Fruit fly (Drosophila melanogaster) whole organism, embryonic: ENCODE data around the gene Rabex-5.
A peak's percentile ranks its signal among the peaks of the same experiment; 100 is the strongest.

Experiments used
- Ada2b ChIP-seq: fragments of 200-800 bp; sonication (Bioruptor generic); IDR thresholded peaks from 2 replicates; pipeline ENCODE4 v1.3.6; 2022; ENCODE audit warnings: missing biosample characterization, missing genetic modification characterization
- BtbVII ChIP-seq: fragments of 200-800 bp; sonication (Bioruptor generic); optimal IDR thresholded peaks from 3 replicates; lab custom pipeline; 2017; ENCODE audit warnings: missing biosample characterization, mild to moderate bottlenecking, missing genetic modification characterization
- C15 ChIP-seq: fragments of 200-800 bp; sonication (Bioruptor generic); IDR thresholded peaks from 3 replicates; pipeline ENCODE4 v1.3.6; 2022; ENCODE audit warnings: missing biosample characterization, missing genetic modification characterization
- CG10366 ChIP-seq: fragments of 200-800 bp; sonication (Bioruptor generic); IDR thresholded peaks from 2 replicates; pipeline ENCODE4 v1.3.6; 2022; ENCODE audit warnings: missing biosample characterization, missing genetic modification characterization
- CG10462 ChIP-seq: fragments of 200-800 bp; sonication (Bioruptor generic); optimal IDR thresholded peaks from 2 replicates; lab custom pipeline; 2016; ENCODE audit warnings: missing biosample characterization, missing genetic modification characterization
- CG10654 ChIP-seq: fragments of 200-800 bp; sonication (Bioruptor generic); optimal IDR thresholded peaks from 2 replicates; lab custom pipeline; 2016; ENCODE audit warnings: missing biosample characterization, missing genetic modification characterization
- CG12104 ChIP-seq: fragments of 200-800 bp; sonication (Bioruptor generic); optimal IDR thresholded peaks from 3 replicates; lab custom pipeline; 2016; ENCODE audit warnings: missing biosample characterization, missing genetic modification characterization
- CG13287 ChIP-seq: fragments of 200-800 bp; sonication (Bioruptor generic); IDR thresholded peaks from 2 replicates; pipeline ENCODE4 v1.3.6; 2022; ENCODE audit warnings: missing biosample characterization, missing genetic modification characterization; ENCODE audit not compliant: partially characterized antibody
- CG15073 ChIP-seq: fragments of 200-800 bp; sonication (Bioruptor generic); optimal IDR thresholded peaks from 2 replicates; lab custom pipeline; 2016; ENCODE audit warnings: missing biosample characterization, missing genetic modification characterization
- CG15269 ChIP-seq: fragments of 200-800 bp; sonication (Bioruptor generic); optimal IDR thresholded peaks from 2 replicates; lab custom pipeline; 2018; ENCODE audit warnings: missing biosample characterization, mild to moderate bottlenecking, missing genetic modification characterization, moderate library complexity
- CG15601 ChIP-seq: fragments of 200-800 bp; sonication (Bioruptor generic); optimal IDR thresholded peaks from 3 replicates; lab custom pipeline; 2019; ENCODE audit warnings: missing biosample characterization, mild to moderate bottlenecking, missing genetic modification characterization, moderate library complexity
- CG17568 ChIP-seq: fragments of 200-800 bp; sonication (Bioruptor generic); optimal IDR thresholded peaks from 2 replicates; lab custom pipeline; 2018; ENCODE audit warnings: missing biosample characterization, mild to moderate bottlenecking, missing genetic modification characterization, moderate library complexity
- CG18476 ChIP-seq: fragments of 200-800 bp; sonication (Bioruptor generic); optimal IDR thresholded peaks from 2 replicates; lab custom pipeline; 2016; ENCODE audit warnings: missing biosample characterization, mild to moderate bottlenecking, missing genetic modification characterization
- CG2129 ChIP-seq: fragments of 200-800 bp; sonication (Bioruptor generic); IDR thresholded peaks from 2 replicates; pipeline ENCODE4 v1.3.6; 2022; ENCODE audit warnings: missing biosample characterization, missing genetic modification characterization; ENCODE audit not compliant: partially characterized antibody
- CG2199 ChIP-seq: fragments of 200-800 bp; sonication (Bioruptor generic); IDR thresholded peaks from 3 replicates; pipeline ENCODE4 v1.3.6; 2022; ENCODE audit warnings: missing biosample characterization, missing genetic modification characterization
- CG31365 ChIP-seq: fragments of 200-800 bp; sonication (Bioruptor generic); optimal IDR thresholded peaks from 2 replicates; lab custom pipeline; 2018; ENCODE audit warnings: missing biosample characterization, mild to moderate bottlenecking, missing genetic modification characterization
- CG4854 ChIP-seq: fragments of 200-800 bp; sonication (Bioruptor generic); optimal IDR thresholded peaks from 2 replicates; lab custom pipeline; 2016; ENCODE audit warnings: missing biosample characterization, missing genetic modification characterization, inconsistent platforms
- CG6654 ChIP-seq: fragments of 200-800 bp; sonication (Bioruptor generic); optimal IDR thresholded peaks from 2 replicates; lab custom pipeline; 2017; ENCODE audit warnings: missing biosample characterization, mild to moderate bottlenecking, missing genetic modification characterization
- CG8089 ChIP-seq: fragments of 200-800 bp; sonication (Bioruptor generic); optimal IDR thresholded peaks from 3 replicates; lab custom pipeline; 2016; ENCODE audit warnings: missing biosample characterization, missing genetic modification characterization
- CG8944 ChIP-seq: fragments of 200-800 bp; sonication (Bioruptor generic); optimal IDR thresholded peaks from 3 replicates; lab custom pipeline; 2016; ENCODE audit warnings: missing biosample characterization, missing genetic modification characterization
- CG9609 ChIP-seq: fragments of 200-800 bp; sonication (Bioruptor generic); optimal IDR thresholded peaks from 3 replicates; lab custom pipeline; 2016; ENCODE audit warnings: missing biosample characterization, missing genetic modification characterization
- Doc2 ChIP-seq: fragments of 200-800 bp; sonication (Bioruptor generic); IDR thresholded peaks from 2 replicates; pipeline ENCODE4 v1.3.6; 2022; ENCODE audit warnings: missing biosample characterization, missing genetic modification characterization
- Doc3 ChIP-seq: fragments of 200-800 bp; sonication (Bioruptor generic); IDR thresholded peaks from 3 replicates; pipeline ENCODE4 v1.3.6; 2022; ENCODE audit warnings: missing biosample characterization, missing genetic modification characterization; ENCODE audit not compliant: partially characterized antibody
- HLHmδ ChIP-seq: fragments of 200-800 bp; sonication (Bioruptor generic); optimal IDR thresholded peaks from 2 replicates; lab custom pipeline; 2018; ENCODE audit warnings: missing biosample characterization, mild to moderate bottlenecking, missing genetic modification characterization, moderate library complexity
- Hand ChIP-seq: fragments of 200-800 bp; sonication (Bioruptor generic); optimal IDR thresholded peaks from 2 replicates; lab custom pipeline; 2017; ENCODE audit warnings: mild to moderate bottlenecking, missing biosample characterization, missing genetic modification reagents, missing genetic modification characterization
- MBD-R2 ChIP-seq: fragments of 200-800 bp; sonication (Bioruptor generic); IDR thresholded peaks from 2 replicates; pipeline ENCODE4 v1.3.6; 2022; ENCODE audit warnings: missing biosample characterization, missing genetic modification characterization
- Oli ChIP-seq: fragments of 200-800 bp; sonication (Bioruptor generic); optimal IDR thresholded peaks from 2 replicates; lab custom pipeline; 2018; ENCODE audit warnings: missing biosample characterization, mild to moderate bottlenecking, missing genetic modification characterization, moderate library complexity
- Poxn ChIP-seq: fragments of 200-800 bp; sonication (Bioruptor generic); IDR thresholded peaks from 2 replicates; pipeline ENCODE4 v1.3.6; 2022; ENCODE audit warnings: missing biosample characterization, missing genetic modification characterization
- Sox102F ChIP-seq: fragments of 200-800 bp; sonication (Bioruptor generic); optimal IDR thresholded peaks from 2 replicates; lab custom pipeline; 2018; ENCODE audit warnings: missing biosample characterization, mild to moderate bottlenecking, missing genetic modification characterization, moderate library complexity
- Spps ChIP-seq: fragments of 200-800 bp; sonication (Bioruptor generic); optimal IDR thresholded peaks from 2 replicates; lab custom pipeline; 2018; ENCODE audit warnings: missing biosample characterization, mild to moderate bottlenecking, missing genetic modification characterization
- Xbp1 ChIP-seq: fragments of 200-800 bp; sonication (Bioruptor generic); optimal IDR thresholded peaks from 3 replicates; lab custom pipeline; 2016; ENCODE audit warnings: missing biosample characterization, mild to moderate bottlenecking, missing genetic modification characterization
- abd-A ChIP-seq: fragments of 200-800 bp; sonication (Bioruptor generic); optimal IDR thresholded peaks from 3 replicates; lab custom pipeline; 2019; ENCODE audit warnings: missing biosample characterization, mild to moderate bottlenecking, missing genetic modification characterization, moderate library complexity
- al ChIP-seq: fragments of 200-800 bp; sonication (Bioruptor generic); IDR thresholded peaks from 2 replicates; pipeline ENCODE4 v1.3.6; 2022; ENCODE audit warnings: missing biosample characterization, missing genetic modification characterization
- bcd ChIP-seq: fragments of 200-800 bp; sonication (Bioruptor generic); optimal IDR thresholded peaks from 2 replicates; lab custom pipeline; 2017; ENCODE audit warnings: missing biosample characterization, mild to moderate bottlenecking, missing genetic modification characterization
- br ChIP-seq: fragments of >200 bp; optimal IDR thresholded peaks from 2 replicates; lab custom pipeline; 2017
- corto ChIP-seq: fragments of 200-800 bp; sonication (Bioruptor generic); optimal IDR thresholded peaks from 2 replicates; lab custom pipeline; 2016; ENCODE audit warnings: missing biosample characterization, mild to moderate bottlenecking, missing genetic modification characterization, moderate library complexity
- da ChIP-seq: fragments of 200-800 bp; sonication (Bioruptor generic); optimal IDR thresholded peaks from 2 replicates; lab custom pipeline; 2016; ENCODE audit warnings: missing biosample characterization, missing genetic modification characterization
- ems ChIP-seq: fragments of 200-800 bp; sonication (Bioruptor generic); optimal IDR thresholded peaks from 3 replicates; lab custom pipeline; 2016; ENCODE audit warnings: missing biosample characterization, missing genetic modification characterization
- en ChIP-seq: fragments of 200-800 bp; sonication (Bioruptor generic); optimal IDR thresholded peaks from 2 replicates; lab custom pipeline; 2016; ENCODE audit warnings: missing biosample characterization, missing genetic modification characterization
- eve ChIP-seq, 2 experiments: fragments of >200 bp; optimal IDR thresholded peaks; 2 replicates each; lab custom pipeline; 2017; ENCODE audit warnings: missing biosample characterization in 2 of 2, missing genetic modification characterization in 2 of 2
- gcm2 ChIP-seq: fragments of 200-800 bp; sonication (Bioruptor generic); optimal IDR thresholded peaks from 2 replicates; lab custom pipeline; 2016; ENCODE audit warnings: missing biosample characterization, missing genetic modification characterization
- hkb ChIP-seq, 2 experiments: fragments of 200-800 bp in 1 of 2; fragments of >200 bp in 1 of 2; sonication (Bioruptor generic) in 1 of 2; IDR thresholded peaks in 1 of 2; optimal IDR thresholded peaks in 1 of 2; 2 replicates each; pipeline versions ENCODE4 v1.3.6 to Lab custom; 2017 to 2022; ENCODE audit warnings: missing biosample characterization in 1 of 2, missing genetic modification characterization in 1 of 2
- klu ChIP-seq: fragments of 200-800 bp; sonication (Bioruptor generic); IDR thresholded peaks from 2 replicates; pipeline ENCODE4 v1.3.6; 2022; ENCODE audit warnings: missing biosample characterization, missing genetic modification characterization
- mirr ChIP-seq: fragments of 200-800 bp; sonication (Bioruptor generic); optimal IDR thresholded peaks from 3 replicates; lab custom pipeline; 2018; ENCODE audit warnings: missing biosample characterization, mild to moderate bottlenecking, missing genetic modification characterization
- nau ChIP-seq: fragments of 200-800 bp; sonication (Bioruptor generic); optimal IDR thresholded peaks from 3 replicates; lab custom pipeline; 2017; ENCODE audit warnings: missing biosample characterization, mild to moderate bottlenecking, missing genetic modification characterization, missing genetic modification reagents
- otp ChIP-seq: fragments of 200-800 bp; sonication (Bioruptor generic); IDR thresholded peaks from 3 replicates; pipeline ENCODE4, ENCODE4 v1.3.6; 2022; ENCODE audit warnings: missing biosample characterization, missing genetic modification characterization
- sens ChIP-seq: fragments of 200-800 bp; sonication (Bioruptor generic); peaks from one replicate; lab custom pipeline; 2016; ENCODE audit warnings: missing biosample characterization, missing genetic modification characterization
- tin ChIP-seq: fragments of 200-800 bp; sonication (Bioruptor generic); optimal IDR thresholded peaks from 3 replicates; lab custom pipeline; 2016; ENCODE audit warnings: missing biosample characterization, missing genetic modification characterization
- ttk ChIP-seq: fragments of 200-800 bp; sonication (Bioruptor generic); IDR thresholded peaks from 2 replicates; pipeline ENCODE4 v2.1.2; 2022; ENCODE audit warnings: missing biosample characterization, missing genetic modification characterization
- twi ChIP-seq: fragments of 200-800 bp; optimal IDR thresholded peaks from 2 replicates; lab custom pipeline; 2019; ENCODE audit warnings: missing biosample characterization, mild to moderate bottlenecking, missing genetic modification characterization, moderate library complexity

Gene Rabex-5

dm6 chr3L:1307005-1307632 is 11.4 kb downstream of the Rabex-5 start, which contains the start of the genes Ctr9 and Nt5a (continued):
- TF ChIP-seq CG15073 (GFP tag; lab: Kevin White, UChicago) (no peak), corto (GFP tag; lab: Kevin White, UChicago) (no peak), CG15601 (peak; percentile 62), CG10462 (no peak), Doc3 (GFP tag; lab: Robert Waterston, UW) (peak; percentile 65), otp (GFP tag; lab: Robert Waterston, UW) (no peak), CG13287 (GFP tag; lab: Robert Waterston, UW) (peak; percentile 87), MBD-R2 (GFP tag; lab: Robert Waterston, UW) (peak; percentile 97), en (peak; percentile 14), CG6654 (no peak), CG8089 (GFP tag; lab: Kevin White, UChicago) (peak; percentile 2), CG2199 (no peak), ems (GFP tag; lab: Kevin White, UChicago) (peak; percentile 56), CG8944 (GFP tag; lab: Kevin White, UChicago) (peak; percentile 15), HLHmδ (GFP tag; lab: Kevin White, UChicago) (no peak), Poxn (no peak), Doc2 (GFP tag; lab: Robert Waterston, UW) (no peak), da (GFP tag; lab: Kevin White, UChicago) (peak; percentile 28), sens (GFP tag; lab: Kevin White, UChicago) (peak; percentile 93), CG4854 (GFP tag; lab: Kevin White, UChicago) (peak; percentile 18), gcm2 (GFP tag; lab: Kevin White, UChicago) (peak; percentile 51), twi (tag; lab: Kevin White, UChicago) (peak; percentile 56), CG10366 (GFP tag; lab: Robert Waterston, UW) (no peak; the same call in 1 of the 2 replicates), CG12104 (GFP tag; lab: Kevin White, UChicago) (no peak), CG31365 (tag; lab: Kevin White, UChicago) (no peak), Oli (tag; lab: Kevin White, UChicago) (no peak), CG2129 (peak; percentile 54; the same call in 1 of the 2 replicates), eve (GFP tag; optimal IDR thresholded peaks at IDR 0.05; lab: Kevin White, UChicago) (no peak), klu (GFP tag; lab: Robert Waterston, UW) (no peak), bcd (GFP tag; lab: Kevin White, UChicago) (no peak), Hand (GFP tag; lab: Kevin White, UChicago) (no peak), ttk (no peak), hkb (optimal IDR thresholded peaks at IDR 0.05; lab: Kevin White, UChicago) (peak; percentile 24), hkb (GFP tag; IDR thresholded peaks at IDR 0.05; lab: Robert Waterston, UW) (peak; percentile 36; the same call in 1 of the 2 replicates), tin (GFP tag; lab: Kevin White, UChicago) (peak; percentile 54), C15 (GFP tag; lab: Robert Waterston, UW) (0 out of 3 replicates have a peak, but pooled peaks have one; percentile 27), CG15269 (no peak), CG17568 (GFP tag; lab: Kevin White, UChicago) (no peak), abd-A (tag; lab: Kevin White, UChicago) (no peak), Spps (tag; lab: Kevin White, UChicago) (no peak), BtbVII (GFP tag; lab: Kevin White, UChicago) (no peak), mirr (GFP tag; lab: Kevin White, UChicago) (peak; percentile 64), CG18476 (GFP tag; lab: Kevin White, UChicago) (no peak), Ada2b (GFP tag; lab: Robert Waterston, UW) (0 out of 2 replicates have a peak, but pooled peaks have one; percentile 25), Sox102F (GFP tag; lab: Kevin White, UChicago) (no peak), al (GFP tag; lab: Robert Waterston, UW) (peak; percentile 32; the same call in 1 of the 2 replicates), CG10654 (GFP tag; lab: Kevin White, UChicago) (peak; percentile 33), Xbp1 (GFP tag; lab: Kevin White, UChicago) (peak; percentile 65), br (no peak), CG9609 (peak; percentile 5), nau (GFP tag; lab: Kevin White, UChicago) (no peak)
